Worm (Caenorhabditis elegans) whole organism, L1 larva: ENCODE results near the gene tank-1.

Experiments used
- C16A3.4 ChIP-seq: fragments of 150-350 bp; optimal IDR thresholded peaks from 2 replicates; lab custom pipeline; 2014; ENCODE audit warnings: missing biosample characterization, missing genetic modification characterization
- F16B12.6 ChIP-seq: fragments of 150-350 bp; optimal IDR thresholded peaks from 2 replicates; lab custom pipeline; 2014; ENCODE audit warnings: missing biosample characterization, missing genetic modification characterization
- Y116A8C.19 ChIP-seq: sonication (generic microtip); optimal IDR thresholded peaks from 2 replicates; lab custom pipeline; 2016; ENCODE audit warnings: missing compliant biosample characterization, missing genetic modification characterization, borderline replicate concordance
- ama-1 ChIP-seq: fragments of 150-350 bp; optimal IDR thresholded peaks from 2 replicates; lab custom pipeline; 2014
- ceh-8 ChIP-seq: fragments of 200-800 bp; sonication (Bioruptor generic); optimal IDR thresholded peaks from 2 replicates; lab custom pipeline; 2018; ENCODE audit warnings: mild to moderate bottlenecking, missing genetic modification characterization, moderate library complexity, missing compliant biosample characterization
- ceh-82 ChIP-seq, 3 experiments: fragments of 150-350 bp in 1 of 3; sonication (generic microtip) in 2 of 3; optimal IDR thresholded peaks; 2 replicates each; lab custom pipeline; 2014 to 2017; ENCODE audit warnings: missing biosample characterization in 3 of 3, missing genetic modification characterization in 3 of 3
- ceh-90 ChIP-seq: sonication (generic microtip); optimal IDR thresholded peaks from 2 replicates; lab custom pipeline; 2016; ENCODE audit warnings: missing genetic modification characterization, missing compliant biosample characterization
- efl-1 ChIP-seq, 4 experiments: fragments of 150-350 bp; optimal IDR thresholded peaks in 3 of 4; peaks in 1 of 4; 1 replicate in 1 of 4; 2 replicates in 3 of 4; lab custom pipeline; 2014; ENCODE audit warnings: missing biosample characterization in 2 of 4, missing genetic modification characterization in 2 of 4, missing genetic modification reagents in 2 of 4
- elt-2 ChIP-seq: sonication (generic microtip); optimal IDR thresholded peaks from 2 replicates; lab custom pipeline; 2016; ENCODE audit warnings: missing genetic modification characterization, mild to moderate bottlenecking, inconsistent platforms, missing compliant biosample characterization, missing genetic modification reagents
- fkh-4 ChIP-seq: sonication (generic microtip); optimal IDR thresholded peaks from 2 replicates; lab custom pipeline; 2016; ENCODE audit warnings: missing compliant biosample characterization, missing genetic modification characterization, borderline replicate concordance
- fkh-8 ChIP-seq: sonication (generic microtip); optimal IDR thresholded peaks from 2 replicates; lab custom pipeline; 2016; ENCODE audit warnings: mild to moderate bottlenecking, missing genetic modification characterization, missing compliant biosample characterization
- isw-1 ChIP-seq: fragments of 200-800 bp; sonication (Bioruptor generic); IDR thresholded peaks from 2 replicates; pipeline ENCODE4 v1.3.6; 2022; ENCODE audit warnings: missing genetic modification characterization, missing compliant biosample characterization
- jun-1 ChIP-seq: fragments of 150-350 bp; optimal IDR thresholded peaks from 2 replicates; lab custom pipeline; 2014; ENCODE audit warnings: missing biosample characterization, missing genetic modification reagents, missing genetic modification characterization
- lin-13 ChIP-seq: fragments of 150-350 bp; optimal IDR thresholded peaks from 2 replicates; lab custom pipeline; 2014; ENCODE audit warnings: missing biosample characterization, missing genetic modification reagents, missing genetic modification characterization
- lin-14 ChIP-seq: fragments of 200-800 bp; sonication (Bioruptor generic); optimal IDR thresholded peaks from 2 replicates; lab custom pipeline; 2018; ENCODE audit warnings: mild to moderate bottlenecking, missing genetic modification characterization, moderate library complexity, missing compliant biosample characterization
- lin-15B ChIP-seq: fragments of 150-350 bp; sonication (generic microtip); optimal IDR thresholded peaks from 3 replicates; lab custom pipeline; 2014; ENCODE audit warnings: missing biosample characterization, missing genetic modification characterization
- lir-3 ChIP-seq: sonication (generic microtip); optimal IDR thresholded peaks from 2 replicates; lab custom pipeline; 2016; ENCODE audit warnings: mild to moderate bottlenecking, missing genetic modification characterization, moderate library complexity, missing compliant biosample characterization; ENCODE audit not compliant: poor library complexity
- mdl-1 ChIP-seq, 2 experiments: fragments of 150-350 bp; optimal IDR thresholded peaks; 2 replicates each; lab custom pipeline; 2014 to 2017; ENCODE audit warnings: missing biosample characterization in 2 of 2, missing genetic modification characterization in 2 of 2, inconsistent platforms in 1 of 2
- nhr-11 ChIP-seq: fragments of 150-350 bp; optimal IDR thresholded peaks from 2 replicates; lab custom pipeline; 2014; ENCODE audit warnings: missing biosample characterization, missing genetic modification characterization
- nhr-20 ChIP-seq: sonication (generic microtip); optimal IDR thresholded peaks from 2 replicates; lab custom pipeline; 2016; ENCODE audit warnings: mild to moderate bottlenecking, missing genetic modification characterization, missing compliant biosample characterization
- nhr-71 ChIP-seq: sonication (generic microtip); optimal IDR thresholded peaks from 2 replicates; lab custom pipeline; 2016; ENCODE audit warnings: mild to moderate bottlenecking, missing genetic modification characterization, moderate library complexity, missing compliant biosample characterization
- nhr-85 ChIP-seq: sonication (generic microtip); peaks from one replicate; lab custom pipeline; 2016; ENCODE audit warnings: missing genetic modification characterization, inconsistent platforms, missing compliant biosample characterization
- nhr-90 ChIP-seq: sonication (generic microtip); optimal IDR thresholded peaks from 2 replicates; lab custom pipeline; 2016; ENCODE audit warnings: mild to moderate bottlenecking, missing genetic modification characterization, missing compliant biosample characterization; ENCODE audit not compliant: poor library complexity
- pag-3 ChIP-seq: sonication (generic microtip); optimal IDR thresholded peaks from 2 replicates; lab custom pipeline; 2017; ENCODE audit warnings: missing genetic modification characterization, mild to moderate bottlenecking, missing compliant biosample characterization, antibody characterized with exemption, borderline replicate concordance; ENCODE audit not compliant: insufficient read depth
- pax-3 ChIP-seq: fragments of 200-800 bp; sonication (Bioruptor generic); optimal IDR thresholded peaks from 2 replicates; lab custom pipeline; 2018; ENCODE audit warnings: mild to moderate bottlenecking, missing genetic modification characterization, moderate library complexity, missing compliant biosample characterization
- rnt-1 ChIP-seq: sonication (generic microtip); optimal IDR thresholded peaks from 2 replicates; lab custom pipeline; 2016; ENCODE audit warnings: mild to moderate bottlenecking, missing genetic modification characterization, moderate library complexity, missing compliant biosample characterization
- snpc-4 ChIP-seq: fragments of 150-350 bp; optimal IDR thresholded peaks from 2 replicates; lab custom pipeline; 2014; ENCODE audit warnings: missing biosample characterization, missing genetic modification characterization
- tbx-2 ChIP-seq: sonication (generic microtip); optimal IDR thresholded peaks from 2 replicates; lab custom pipeline; 2016; ENCODE audit warnings: missing genetic modification characterization, missing compliant biosample characterization
- unc-62 ChIP-seq: fragments of 150-350 bp; optimal IDR thresholded peaks from 2 replicates; lab custom pipeline; 2014; ENCODE audit warnings: missing biosample characterization, missing genetic modification reagents, missing genetic modification characterization
- ztf-4 ChIP-seq: fragments of 150-350 bp; optimal IDR thresholded peaks from 2 replicates; lab custom pipeline; 2014; ENCODE audit warnings: missing biosample characterization, missing genetic modification characterization

Gene tank-1

ce11 chrV:1263939-1264823, 21.3 kb downstream of the tank-1 start, which contains the start of the genes rab-1 and C39F7.5 (continued):
- TF ChIP-seq ceh-8 (GFP tag; lab: Kevin White, UChicago) (no peak), fkh-4 (no peak), snpc-4 (tag; lab: Kevin White, UChicago) (peak; percentile 14), jun-1 (tag; lab: Kevin White, UChicago) (no peak), nhr-71 (tag; lab: Kevin White, UChicago) (peak; percentile 70), C16A3.4 (tag; lab: Kevin White, UChicago) (peak; percentile 57), lin-13 (GFP tag; lab: Kevin White, UChicago) (peak; percentile 23), lir-3 (peak; percentile 5), fkh-8 (peak; percentile 77), tbx-2 (tag; lab: Kevin White, UChicago) (peak; percentile 31), nhr-11 (tag; lab: Kevin White, UChicago) (peak; percentile 56), ceh-82 (tag; optimal IDR thresholded peaks at IDR 0.05; lab: Kevin White, UChicago) (peak; percentile 9 to 65 (median 31)), F16B12.6 (tag; lab: Kevin White, UChicago) (peak; percentile 45), Y116A8C.19 (tag; lab: Kevin White, UChicago) (no peak), mdl-1 (tag; optimal IDR thresholded peaks at IDR 0.05; lab: Kevin White, UChicago) (peak in 1 of 2 experiments; percentile 67), unc-62 (GFP tag; lab: Kevin White, UChicago) (no peak), nhr-90 (tag; lab: Kevin White, UChicago) (peak; percentile 23), pag-3 (tag; lab: Kevin White, UChicago) (no peak), pax-3 (tag; lab: Kevin White, UChicago) (no peak), ceh-90 (no peak)
- TF ChIP-seq, all 84 proteins: peak for 36

ce11 chrV:1263078-1263732, 22.3 kb downstream of the tank-1 start:
- TF ChIP-seq nhr-85 (tag; lab: Kevin White, UChicago), result peak; percentile 53
- TF ChIP-seq elt-2 (tag; lab: Kevin White, UChicago), result no peak
- no peak for TF ChIP-seq efl-1 (optimal IDR thresholded peaks at IDR 0.05; lab: Kevin White, UChicago)
- peak in 1 of 2 experiments; percentile 72 for TF ChIP-seq efl-1 (GFP tag; optimal IDR thresholded peaks at IDR 0.05 in 1 of 2; lab: Kevin White, UChicago)
- no peak for TF ChIP-seq nhr-20 (tag; lab: Kevin White, UChicago)

ce11 chrV:1262036-1262435, 23.5 kb downstream of the tank-1 start:
- TF ChIP-seq isw-1 (GFP tag; lab: Robert Waterston, UW) (no peak), fkh-8 (no peak), nhr-90 (tag; lab: Kevin White, UChicago) (peak; percentile 21), ama-1 (lab: Kevin White, UChicago) (peak; percentile 35), efl-1 (optimal IDR thresholded peaks at IDR 0.05; lab: Kevin White, UChicago) (peak; percentile 30), efl-1 (GFP tag; optimal IDR thresholded peaks at IDR 0.05 in 1 of 2; lab: Kevin White, UChicago) (peak in 1 of 2 experiments; percentile 82), nhr-71 (tag; lab: Kevin White, UChicago) (peak; percentile 8), rnt-1 (peak; percentile 21), lin-15B (tag; lab: Kevin White, UChicago) (no peak), ztf-4 (tag; lab: Kevin White, UChicago) (no peak)

ce11 chrV:1260042-1260441, 25.5 kb downstream of the tank-1 start, which contains the start of gene C39F7.1:
TSS of gene C39F7.1 (plus strand) at chrV:1260342.
- TF ChIP-seq pag-3 (tag; lab: Kevin White, UChicago), result no peak
- TF ChIP-seq lin-14 (GFP tag; lab: Kevin White, UChicago), result peak; percentile 43
